Fruit fly (Drosophila melanogaster): ENCODE data around the gene CG32195.

DNA sequence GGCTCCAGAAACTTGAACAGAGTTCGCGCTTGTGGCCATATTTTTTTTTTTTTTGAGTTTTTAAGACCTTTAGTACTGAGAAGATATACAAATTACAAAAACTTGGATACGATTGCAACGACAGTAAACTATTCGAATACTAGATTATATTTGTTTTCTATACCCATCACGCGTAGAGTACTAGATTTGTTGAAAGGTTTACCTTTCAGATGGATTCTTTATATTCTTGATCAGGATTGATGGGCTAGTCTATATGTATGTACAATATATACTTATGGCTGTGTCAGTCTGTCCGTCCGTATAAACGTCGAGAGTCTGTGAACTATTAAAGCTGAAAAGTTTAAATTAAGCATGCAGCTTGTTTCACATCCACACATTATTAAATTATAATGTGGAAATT lies 9.1 kb downstream of the CG32195 start, which contains the start of gene CG42853:
- no peak for TF ChIP-seq CG5204 (GFP tag; optimal IDR thresholded peaks at IDR 0.05)
- TF ChIP-seq CG11617 (GFP tag; optimal IDR thresholded peaks at IDR 0.05): no peak
- TF ChIP-seq Clk (GFP tag; optimal IDR thresholded peaks at IDR 0.05): no peak
- TF ChIP-seq CG7045 (GFP tag; optimal IDR thresholded peaks at IDR 0.05): no peak
- TF ChIP-seq kay (GFP tag; ENCODE audit: borderline replicate concordance): no peak
- TF ChIP-seq Crg-1 (GFP tag; optimal IDR thresholded peaks at IDR 0.05): no peak
- TF ChIP-seq ovo (GFP tag; optimal IDR thresholded peaks at IDR 0.05): no peak
- no peak for TF ChIP-seq cnc (optimal IDR thresholded peaks at IDR 0.05)
- no peak for TF ChIP-seq tj (GFP tag; optimal IDR thresholded peaks at IDR 0.05)
- no peak for TF ChIP-seq toe (GFP tag; optimal IDR thresholded peaks at IDR 0.05)
- no peak for TF ChIP-seq bab1 (GFP tag; optimal IDR thresholded peaks at IDR 0.05)
- TF ChIP-seq Mnt (GFP tag; optimal IDR thresholded peaks at IDR 0.05): no peak
- TF ChIP-seq pad (GFP tag; optimal IDR thresholded peaks at IDR 0.05): no peak
- TF ChIP-seq CG12768 (GFP tag; optimal IDR thresholded peaks at IDR 0.05): no peak
